Fruit fly (Drosophila melanogaster) whole organism, prepupa: ENCODE data around the gene CG14315.

Experiments used
- CG10631 ChIP-seq: fragments of 200-800 bp; sonication (Bioruptor generic); optimal IDR thresholded peaks from 2 replicates; lab custom pipeline; 2016; ENCODE audit warnings: missing biosample characterization, missing genetic modification characterization
- CG10669 ChIP-seq: fragments of 200-800 bp; sonication (Bioruptor generic); optimal IDR thresholded peaks from 3 replicates; lab custom pipeline; 2018; ENCODE audit warnings: missing biosample characterization, mild to moderate bottlenecking, missing genetic modification characterization, moderate library complexity
- CG11294 ChIP-seq: fragments of 200-800 bp; sonication (Bioruptor generic); IDR thresholded peaks from 2 replicates; pipeline ENCODE4 v1.3.6; 2022; ENCODE audit warnings: missing biosample characterization, missing genetic modification characterization
- CG11762 ChIP-seq: fragments of 200-800 bp; sonication (Bioruptor generic); optimal IDR thresholded peaks from 3 replicates; lab custom pipeline; 2016; ENCODE audit warnings: missing biosample characterization, missing genetic modification characterization; ENCODE audit not compliant: insufficient read depth
- CG11902 ChIP-seq: fragments of 200-800 bp; sonication (Bioruptor generic); optimal IDR thresholded peaks from 3 replicates; lab custom pipeline; 2016; ENCODE audit warnings: missing biosample characterization, missing genetic modification characterization
- CG16779 ChIP-seq: fragments of 200-800 bp; sonication (Bioruptor generic); optimal IDR thresholded peaks from 3 replicates; lab custom pipeline; 2017; ENCODE audit warnings: missing biosample characterization, mild to moderate bottlenecking, missing genetic modification characterization
- CG31627 ChIP-seq: fragments of 200-800 bp; sonication (Bioruptor generic); optimal IDR thresholded peaks from 3 replicates; lab custom pipeline; 2016; ENCODE audit warnings: missing biosample characterization, missing genetic modification characterization
- CG32006 ChIP-seq: fragments of 200-800 bp; sonication (Bioruptor generic); optimal IDR thresholded peaks from 3 replicates; lab custom pipeline; 2017; ENCODE audit warnings: missing biosample characterization, mild to moderate bottlenecking, missing genetic modification characterization
- CG34406 ChIP-seq: fragments of 200-800 bp; sonication (Bioruptor generic); optimal IDR thresholded peaks from 3 replicates; lab custom pipeline; 2016; ENCODE audit warnings: missing biosample characterization, missing genetic modification characterization
- CG4318 ChIP-seq: fragments of 200-800 bp; sonication (Bioruptor generic); optimal IDR thresholded peaks from 3 replicates; lab custom pipeline; 2017; ENCODE audit warnings: missing biosample characterization, mild to moderate bottlenecking, missing genetic modification characterization
- CG6163 ChIP-seq: fragments of 200-800 bp; sonication (Bioruptor generic); IDR thresholded peaks from 3 replicates; pipeline ENCODE4 v1.3.6; 2022; ENCODE audit warnings: missing biosample characterization, missing genetic modification characterization
- CG6276 ChIP-seq: fragments of 200-800 bp; sonication (Bioruptor generic); optimal IDR thresholded peaks from 2 replicates; lab custom pipeline; 2017; ENCODE audit warnings: missing biosample characterization, mild to moderate bottlenecking, missing genetic modification characterization
- CG6792 ChIP-seq: fragments of 200-800 bp; sonication (Bioruptor generic); optimal IDR thresholded peaks from 3 replicates; lab custom pipeline; 2016; ENCODE audit warnings: missing biosample characterization, missing genetic modification characterization
- CG6808 ChIP-seq: fragments of 200-800 bp; sonication (Bioruptor generic); optimal IDR thresholded peaks from 3 replicates; lab custom pipeline; 2017; ENCODE audit warnings: missing biosample characterization, missing genetic modification characterization, mild to moderate bottlenecking, moderate library complexity, missing genetic modification reagents
- CG6854 ChIP-seq: fragments of 200-800 bp; sonication (Bioruptor generic); optimal IDR thresholded peaks from 2 replicates; lab custom pipeline; 2017; ENCODE audit warnings: missing biosample characterization, mild to moderate bottlenecking, missing genetic modification characterization
- CG7368 ChIP-seq: fragments of 200-800 bp; sonication (Bioruptor generic); optimal IDR thresholded peaks from 3 replicates; lab custom pipeline; 2016; ENCODE audit warnings: missing biosample characterization, missing genetic modification characterization
- CG8119 ChIP-seq: fragments of 200-800 bp; sonication (Bioruptor generic); IDR thresholded peaks from 3 replicates; pipeline ENCODE4 v1.3.6; 2022; ENCODE audit warnings: missing biosample characterization, missing genetic modification characterization
- CG8319 ChIP-seq: fragments of 200-800 bp; sonication (Bioruptor generic); optimal IDR thresholded peaks from 3 replicates; lab custom pipeline; 2016; ENCODE audit warnings: missing biosample characterization, missing genetic modification characterization
- CG8632 ChIP-seq: fragments of 200-800 bp; sonication (Bioruptor generic); optimal IDR thresholded peaks from 3 replicates; lab custom pipeline; 2016; ENCODE audit warnings: missing biosample characterization, missing genetic modification characterization
- CG9139 ChIP-seq: fragments of 200-800 bp; sonication (Bioruptor generic); optimal IDR thresholded peaks from 3 replicates; lab custom pipeline; 2017; ENCODE audit warnings: missing biosample characterization, mild to moderate bottlenecking, missing genetic modification characterization
- Eip78C ChIP-seq: fragments of 200-800 bp; sonication (Bioruptor generic); peaks from one replicate; lab custom pipeline; 2016; ENCODE audit warnings: missing biosample characterization, missing genetic modification characterization
- Eip93F ChIP-seq: fragments of 200-800 bp; sonication (Bioruptor generic); optimal IDR thresholded peaks from 2 replicates; lab custom pipeline; 2016; ENCODE audit warnings: missing biosample characterization, mild to moderate bottlenecking, missing genetic modification characterization
- Ets21C ChIP-seq: fragments of 200-800 bp; sonication (Bioruptor generic); optimal IDR thresholded peaks from 3 replicates; lab custom pipeline; 2016; ENCODE audit warnings: missing biosample characterization, missing genetic modification characterization
- Ets96B ChIP-seq: fragments of 200-800 bp; optimal IDR thresholded peaks from 2 replicates; lab custom pipeline; 2019; ENCODE audit warnings: missing biosample characterization, mild to moderate bottlenecking, missing genetic modification characterization, moderate library complexity
- Gug ChIP-seq: fragments of 200-800 bp; sonication (Bioruptor generic); IDR thresholded peaks from 2 replicates; pipeline ENCODE4 v1.3.6; 2022; ENCODE audit warnings: missing biosample characterization, missing genetic modification characterization
- Hr38 ChIP-seq: sonication (Bioruptor generic); optimal IDR thresholded peaks from 2 replicates; lab custom pipeline; 2016; ENCODE audit warnings: missing biosample characterization, missing genetic modification characterization
- Hr39 ChIP-seq: fragments of 200-800 bp; sonication (Bioruptor generic); optimal IDR thresholded peaks from 2 replicates; lab custom pipeline; 2016; ENCODE audit warnings: missing biosample characterization, missing genetic modification characterization
- Hr4 ChIP-seq: fragments of 200-800 bp; sonication (Bioruptor generic); optimal IDR thresholded peaks from 3 replicates; lab custom pipeline; 2016; ENCODE audit warnings: missing biosample characterization, missing genetic modification characterization
- Lpt ChIP-seq: fragments of 200-800 bp; sonication (Bioruptor generic); optimal IDR thresholded peaks from 3 replicates; lab custom pipeline; 2016; ENCODE audit warnings: missing biosample characterization, missing genetic modification characterization
- Met ChIP-seq: fragments of 200-800 bp; sonication (Bioruptor generic); optimal IDR thresholded peaks from 3 replicates; lab custom pipeline; 2016; ENCODE audit warnings: missing biosample characterization, missing genetic modification characterization
- OdsH ChIP-seq: fragments of 200-800 bp; sonication (Bioruptor generic); optimal IDR thresholded peaks from 3 replicates; lab custom pipeline; 2016; ENCODE audit warnings: missing biosample characterization, missing genetic modification characterization
- Smox ChIP-seq: fragments of 200-800 bp; sonication (Bioruptor generic); optimal IDR thresholded peaks from 3 replicates; lab custom pipeline; 2016; ENCODE audit warnings: missing biosample characterization, missing genetic modification characterization
- Sox102F ChIP-seq: fragments of 200-800 bp; sonication (Bioruptor generic); optimal IDR thresholded peaks from 2 replicates; lab custom pipeline; 2016; ENCODE audit warnings: missing biosample characterization, mild to moderate bottlenecking, missing genetic modification characterization
- Sox14 ChIP-seq: fragments of 200-800 bp; sonication (Bioruptor generic); optimal IDR thresholded peaks from 3 replicates; lab custom pipeline; 2016; ENCODE audit warnings: missing biosample characterization, missing genetic modification characterization
- achi ChIP-seq: fragments of 200-800 bp; sonication (Bioruptor generic); optimal IDR thresholded peaks from 3 replicates; lab custom pipeline; 2016; ENCODE audit warnings: missing biosample characterization, missing genetic modification characterization
- acj6 ChIP-seq: fragments of 200-800 bp; sonication (Bioruptor generic); optimal IDR thresholded peaks from 3 replicates; lab custom pipeline; 2016; ENCODE audit warnings: missing biosample characterization, missing genetic modification characterization
- cyc ChIP-seq: fragments of 200-800 bp; sonication (Bioruptor generic); optimal IDR thresholded peaks from 3 replicates; lab custom pipeline; 2016; ENCODE audit warnings: missing biosample characterization, missing genetic modification characterization
- dac ChIP-seq: fragments of 200-800 bp; sonication (Bioruptor generic); optimal IDR thresholded peaks from 2 replicates; lab custom pipeline; 2017; ENCODE audit warnings: missing biosample characterization, mild to moderate bottlenecking, missing genetic modification characterization
- dsx ChIP-seq: fragments of 200-800 bp; optimal IDR thresholded peaks from 3 replicates; lab custom pipeline; 2019; ENCODE audit warnings: missing biosample characterization, mild to moderate bottlenecking, missing genetic modification characterization, moderate library complexity; ENCODE audit not compliant: poor library complexity, severe bottlenecking
- eg ChIP-seq: fragments of 200-800 bp; sonication (Bioruptor generic); IDR thresholded peaks from 3 replicates; pipeline ENCODE4 v1.3.6; 2022; ENCODE audit warnings: missing biosample characterization, missing genetic modification characterization
- esn ChIP-seq: fragments of 200-800 bp; sonication (Bioruptor generic); optimal IDR thresholded peaks from 2 replicates; lab custom pipeline; 2016; ENCODE audit warnings: missing biosample characterization, mild to moderate bottlenecking, missing genetic modification characterization, moderate library complexity
- fd59A ChIP-seq: fragments of 200-800 bp; sonication (Bioruptor generic); optimal IDR thresholded peaks from 2 replicates; lab custom pipeline; 2017; ENCODE audit warnings: missing biosample characterization, mild to moderate bottlenecking, missing genetic modification characterization, missing genetic modification reagents
- fd85E ChIP-seq: fragments of 200-800 bp; sonication (Bioruptor generic); optimal IDR thresholded peaks from 3 replicates; lab custom pipeline; 2016; ENCODE audit warnings: missing biosample characterization, missing genetic modification characterization
- fkh ChIP-seq: fragments of 200-800 bp; sonication (Bioruptor generic); optimal IDR thresholded peaks from 3 replicates; lab custom pipeline; 2017; ENCODE audit warnings: missing biosample characterization, mild to moderate bottlenecking, missing genetic modification characterization, moderate library complexity
- lz ChIP-seq: fragments of 200-800 bp; sonication (Bioruptor generic); optimal IDR thresholded peaks from 3 replicates; lab custom pipeline; 2016; ENCODE audit warnings: missing biosample characterization, missing genetic modification characterization
- net ChIP-seq: fragments of 200-800 bp; sonication (Bioruptor generic); optimal IDR thresholded peaks from 3 replicates; lab custom pipeline; 2016; ENCODE audit warnings: missing biosample characterization, missing genetic modification characterization
- pdm3 ChIP-seq: fragments of 200-800 bp; sonication (Bioruptor generic); optimal IDR thresholded peaks from 3 replicates; lab custom pipeline; 2016; ENCODE audit warnings: missing biosample characterization, missing genetic modification characterization
- salr ChIP-seq, 2 experiments: fragments of 200-800 bp; sonication (Bioruptor generic); optimal IDR thresholded peaks; 3 replicates each; lab custom pipeline; 2016 to 2018; ENCODE audit warnings: missing biosample characterization in 2 of 2, missing genetic modification characterization in 2 of 2, mild to moderate bottlenecking in 1 of 2
- spab ChIP-seq: fragments of 200-800 bp; sonication (Bioruptor generic); optimal IDR thresholded peaks from 2 replicates; lab custom pipeline; 2017; ENCODE audit warnings: missing biosample characterization, mild to moderate bottlenecking, missing genetic modification characterization, missing genetic modification reagents
- ss ChIP-seq, 2 experiments: fragments of 200-800 bp; sonication (Bioruptor generic); optimal IDR thresholded peaks; 2 replicates in 1 of 2; 3 replicates in 1 of 2; lab custom pipeline; 2017 to 2018; ENCODE audit warnings: mild to moderate bottlenecking in 2 of 2, missing biosample characterization in 2 of 2, missing genetic modification characterization in 2 of 2, moderate library complexity in 1 of 2
- svp ChIP-seq: fragments of 200-800 bp; sonication (Bioruptor generic); peaks from one replicate; lab custom pipeline; 2016; ENCODE audit warnings: missing biosample characterization, missing genetic modification characterization
- topi ChIP-seq: fragments of 200-800 bp; sonication (Bioruptor generic); optimal IDR thresholded peaks from 3 replicates; lab custom pipeline; 2016; ENCODE audit warnings: missing biosample characterization, missing genetic modification characterization
- vri ChIP-seq: fragments of 200-800 bp; sonication (Bioruptor generic); optimal IDR thresholded peaks from 3 replicates; lab custom pipeline; 2016; ENCODE audit warnings: missing biosample characterization, mild to moderate bottlenecking, missing genetic modification characterization

CG14315 gene

dm6 chr3R:18168398-18168797 is 9.9 kb downstream of the CG14315 start:
- TF ChIP-seq dsx (GFP tag; lab: Kevin White, UChicago) (peak; percentile 19), Met (GFP tag; lab: Kevin White, UChicago) (peak; percentile 14), Eip78C (GFP tag; lab: Kevin White, UChicago) (no peak), Sox102F (GFP tag; lab: Kevin White, UChicago) (peak; percentile 33), salr (GFP tag; optimal IDR thresholded peaks at IDR 0.05; lab: Kevin White, UChicago) (no peak), fd59A (GFP tag; lab: Kevin White, UChicago) (no peak), CG10669 (GFP tag; lab: Kevin White, UChicago) (no peak), net (peak; percentile 39), Lpt (GFP tag; lab: Kevin White, UChicago) (peak; percentile 23), Gug (GFP tag; lab: Robert Waterston, UW) (no peak), CG11294 (GFP tag; lab: Robert Waterston, UW) (no peak), spab (GFP tag; lab: Kevin White, UChicago) (no peak), Sox14 (GFP tag; lab: Kevin White, UChicago) (peak; percentile 38), achi (GFP tag; lab: Kevin White, UChicago) (peak; percentile 35), CG34406 (peak; percentile 52), Ets21C (no peak), pdm3 (no peak), Hr39 (GFP tag; lab: Kevin White, UChicago) (peak; percentile 25), eg (GFP tag; lab: Robert Waterston, UW) (peak; percentile 47; the same call in 2 of the 3 replicates), svp (GFP tag; lab: Kevin White, UChicago) (no peak), CG6792 (no peak), CG4318 (GFP tag; lab: Kevin White, UChicago) (no peak), vri (GFP tag; lab: Kevin White, UChicago) (peak; percentile 4), ss (GFP tag; optimal IDR thresholded peaks at IDR 0.05; lab: Kevin White, UChicago) (peak in 1 of 2 experiments; percentile 12), lz (GFP tag; lab: Kevin White, UChicago) (no peak), Hr38 (no peak), CG8319 (GFP tag; lab: Kevin White, UChicago) (no peak), esn (peak; percentile 49), fkh (no peak), CG11902 (no peak), topi (GFP tag; lab: Kevin White, UChicago) (peak; percentile 32), cyc (GFP tag; lab: Kevin White, UChicago) (no peak), CG8119 (GFP tag; lab: Robert Waterston, UW) (no peak; the same call in 2 of the 3 replicates), CG32006 (GFP tag; lab: Kevin White, UChicago) (peak; percentile 18), CG6854 (GFP tag; lab: Kevin White, UChicago) (no peak), CG9139 (GFP tag; lab: Kevin White, UChicago) (peak; percentile 25), CG10631 (GFP tag; lab: Kevin White, UChicago) (no peak), CG31627 (peak; percentile 29), fd85E (GFP tag; lab: Kevin White, UChicago) (no peak), CG6808 (peak; percentile 58), CG6276 (GFP tag; lab: Kevin White, UChicago) (no peak), Hr4 (GFP tag; lab: Kevin White, UChicago) (peak; percentile 11), CG8632 (GFP tag; lab: Kevin White, UChicago) (peak; percentile 36), CG16779 (tag; lab: Kevin White, UChicago) (no peak), Ets96B (tag; lab: Kevin White, UChicago) (no peak), CG6163 (GFP tag; lab: Robert Waterston, UW) (peak; percentile 45; the same call in 2 of the 3 replicates), Smox (no peak), OdsH (peak; percentile 33), CG11762 (GFP tag; lab: Kevin White, UChicago) (peak; percentile 5), Eip93F (GFP tag; lab: Kevin White, UChicago) (no peak), CG7368 (GFP tag; lab: Kevin White, UChicago) (peak; percentile 59), dac (GFP tag; lab: Kevin White, UChicago) (no peak), acj6 (GFP tag; lab: Kevin White, UChicago) (peak; percentile 1)
